Fruit fly (Drosophila melanogaster) whole organism, pupa: ENCODE data around the gene Cyp12c1.

Source experiments
- CG10348 ChIP-seq: fragments of 200-800 bp; sonication (Bioruptor generic); IDR thresholded peaks from 2 replicates; pipeline ENCODE4 v1.3.6; 2022; ENCODE audit warnings: missing biosample characterization, missing genetic modification characterization
- CG12605 ChIP-seq: fragments of 200-800 bp; sonication (Bioruptor generic); IDR thresholded peaks from 2 replicates; pipeline ENCODE4 v1.3.6; 2022; ENCODE audit warnings: missing biosample characterization, missing genetic modification characterization
- CG15710 ChIP-seq: fragments of 200-800 bp; sonication (Bioruptor generic); optimal IDR thresholded peaks from 2 replicates; lab custom pipeline; 2018; ENCODE audit warnings: missing biosample characterization, mild to moderate bottlenecking, missing genetic modification characterization, moderate library complexity
- CG32121 ChIP-seq: fragments of 200-800 bp; sonication (Bioruptor generic); IDR thresholded peaks from 2 replicates; pipeline ENCODE4 v1.3.6; 2022; ENCODE audit warnings: missing biosample characterization, missing genetic modification characterization
- CG4496 ChIP-seq: fragments of 200-800 bp; sonication (Bioruptor generic); IDR thresholded peaks from 3 replicates; pipeline ENCODE4 v1.3.6; 2022; ENCODE audit warnings: missing biosample characterization, missing genetic modification characterization
- CG8159 ChIP-seq: fragments of 200-800 bp; sonication (Bioruptor generic); optimal IDR thresholded peaks from 3 replicates; lab custom pipeline; 2018; ENCODE audit warnings: missing biosample characterization, mild to moderate bottlenecking, missing genetic modification characterization, moderate library complexity
- CG8301 ChIP-seq: fragments of 200-800 bp; sonication (Bioruptor generic); optimal IDR thresholded peaks from 2 replicates; lab custom pipeline; 2018; ENCODE audit warnings: missing biosample characterization, mild to moderate bottlenecking, missing genetic modification characterization
- EcR ChIP-seq: fragments of 200-800 bp; sonication (Bioruptor generic); optimal IDR thresholded peaks from 3 replicates; lab custom pipeline; 2019; ENCODE audit warnings: missing biosample characterization, missing genetic modification characterization, mild to moderate bottlenecking, moderate library complexity, missing genetic modification reagents
- gl ChIP-seq: fragments of 200-800 bp; sonication (Bioruptor generic); optimal IDR thresholded peaks from 2 replicates; lab custom pipeline; 2018; ENCODE audit warnings: missing biosample characterization, mild to moderate bottlenecking, missing genetic modification characterization
- rn ChIP-seq: fragments of 200-800 bp; sonication (Bioruptor generic); IDR thresholded peaks from 2 replicates; pipeline ENCODE4 v1.3.6; 2022; ENCODE audit warnings: missing biosample characterization, missing genetic modification characterization

- TF ChIP-seq CG10348 (GFP tag; lab: Robert Waterston, UW) (no peak), rn (no peak), gl (tag; lab: Kevin White, UChicago) (no peak), EcR (GFP tag; lab: Kevin White, UChicago) (no peak), CG15710 (tag; lab: Kevin White, UChicago) (no peak), CG12605 (GFP tag; lab: Robert Waterston, UW) (no peak), CG8301 (tag; lab: Kevin White, UChicago) (no peak), CG4496 (GFP tag; lab: Robert Waterston, UW) (no peak), CG8159 (tag; lab: Kevin White, UChicago) (no peak), CG32121 (GFP tag; lab: Robert Waterston, UW) (no peak)
These were observed 7.8 kb upstream of the Cyp12c1 start, which contains the start of gene CG6893 for dm6 chr3L:18693887-18694286.
